Worm (Caenorhabditis elegans) whole organism, L4 larva: ENCODE measurements around the gene C49F8.15.

Experiments
- F26F4.8 ChIP-seq: fragments of 200-800 bp; sonication (Bioruptor generic); conservative IDR thresholded peaks from 2 replicates; pipeline ENCODE4 v1.3.6; 2022; ENCODE audit warnings: missing genetic modification characterization, missing compliant biosample characterization
- T20F7.1 ChIP-seq: fragments of 200-800 bp; sonication (Bioruptor generic); optimal IDR thresholded peaks from 2 replicates; lab custom pipeline; 2018; ENCODE audit warnings: mild to moderate bottlenecking, missing genetic modification characterization, missing compliant biosample characterization
- ceh-62 ChIP-seq: sonication (generic microtip); optimal IDR thresholded peaks from 2 replicates; lab custom pipeline; 2017; ENCODE audit warnings: missing biosample characterization, missing genetic modification characterization
- daf-8 ChIP-seq: fragments of 200-800 bp; sonication (Bioruptor generic); IDR thresholded peaks from 2 replicates; pipeline ENCODE4 v1.3.6; 2022; ENCODE audit warnings: missing genetic modification characterization, missing compliant biosample characterization
- dpl-1 ChIP-seq: fragments of 150-350 bp; optimal IDR thresholded peaks from 2 replicates; lab custom pipeline; 2014; ENCODE audit warnings: missing biosample characterization, missing genetic modification reagents, missing genetic modification characterization
- egl-27 ChIP-seq: sonication (generic microtip); optimal IDR thresholded peaks from 3 replicates; lab custom pipeline; 2017; ENCODE audit warnings: missing biosample characterization, missing genetic modification reagents, missing genetic modification characterization
- lir-3 ChIP-seq: sonication (generic microtip); optimal IDR thresholded peaks from 2 replicates; lab custom pipeline; 2016; ENCODE audit warnings: mild to moderate bottlenecking, missing genetic modification characterization, missing compliant biosample characterization
- mdt-29 ChIP-seq: fragments of 200-800 bp; sonication (Bioruptor generic); IDR thresholded peaks from 2 replicates; pipeline ENCODE4 v1.3.6; 2022; ENCODE audit warnings: missing genetic modification reagents, missing genetic modification characterization, missing compliant biosample characterization
- pqm-1 ChIP-seq: sonication (generic microtip); optimal IDR thresholded peaks from 2 replicates; lab custom pipeline; 2017; ENCODE audit warnings: missing biosample characterization, missing genetic modification characterization
- rbr-2 ChIP-seq: sonication (generic microtip); optimal IDR thresholded peaks from 2 replicates; lab custom pipeline; 2016; ENCODE audit warnings: missing genotype, missing genetic modification characterization, missing compliant biosample characterization
- snpc-4 ChIP-seq: fragments of 150-350 bp; optimal IDR thresholded peaks from 2 replicates; lab custom pipeline; 2014; ENCODE audit warnings: missing biosample characterization, missing genetic modification characterization
- unc-130 ChIP-seq: sonication (generic microtip); optimal IDR thresholded peaks from 2 replicates; lab custom pipeline; 2016; ENCODE audit warnings: missing genetic modification reagents, missing genetic modification characterization, missing compliant biosample characterization
- unc-62 ChIP-seq, 3 experiments: fragments of 150-350 bp in 1 of 3; sonication (generic microtip); optimal IDR thresholded peaks in 2 of 3; peaks in 1 of 3; 1 replicate in 1 of 3; 2 replicates in 2 of 3; lab custom pipeline; 2014 to 2017; ENCODE audit warnings: missing biosample characterization in 3 of 3, missing genetic modification characterization in 3 of 3, missing genetic modification reagents in 3 of 3, missing genotype in 1 of 3
- zfp-2 ChIP-seq: sonication (generic microtip); optimal IDR thresholded peaks from 2 replicates; lab custom pipeline; 2016; ENCODE audit warnings: mild to moderate bottlenecking, missing genetic modification characterization, missing compliant biosample characterization

DNA sequence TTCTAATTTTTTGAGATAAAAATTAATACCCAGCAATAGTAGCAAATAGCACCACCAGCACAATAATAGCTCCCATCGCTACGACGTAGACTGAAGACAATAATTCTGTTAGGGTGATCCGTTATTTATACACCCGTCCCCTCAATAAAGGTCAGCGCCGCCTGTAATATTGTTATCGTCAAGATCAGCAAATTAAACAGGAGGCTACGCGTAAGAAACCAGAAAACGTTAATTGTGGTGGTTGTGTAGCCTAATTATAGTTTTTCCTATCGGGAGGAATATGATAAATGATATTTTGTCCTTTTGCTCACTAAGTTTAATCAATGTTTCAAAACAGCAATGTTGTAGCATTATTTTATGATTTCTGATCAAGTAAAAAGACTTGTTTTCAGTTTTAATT is 47.2 kb upstream of the C49F8.15 start, which contains the start of the genes cyp-13B1 and C29F7.1:
- TF ChIP-seq rbr-2 (tag; lab: Kevin White, UChicago): no peak
- TF ChIP-seq egl-27 (tag; lab: Kevin White, UChicago): no peak
- TF ChIP-seq snpc-4: no peak
- TF ChIP-seq F26F4.8 (GFP tag; lab: Robert Waterston, UW): no peak
- TF ChIP-seq lir-3 (tag; lab: Kevin White, UChicago): no peak
- no peak for TF ChIP-seq ceh-62 (tag; lab: Kevin White, UChicago)
- no peak for TF ChIP-seq daf-8 (GFP tag; lab: Robert Waterston, UW)
- TF ChIP-seq pqm-1 (tag; lab: Kevin White, UChicago): no peak
- no peak for TF ChIP-seq unc-130 (GFP tag; lab: Kevin White, UChicago)
- no peak for TF ChIP-seq T20F7.1
- no peak for TF ChIP-seq zfp-2 (tag; lab: Kevin White, UChicago)
- TF ChIP-seq unc-62 (GFP tag; optimal IDR thresholded peaks at IDR 0.05 in 1 of 2; lab: Kevin White, UChicago): no peak
- TF ChIP-seq unc-62 (tag; optimal IDR thresholded peaks at IDR 0.05; lab: Kevin White, UChicago): no peak
- TF ChIP-seq mdt-29 (GFP tag; lab: Robert Waterston, UW): no peak
- TF ChIP-seq dpl-1: no peak
